Worm (Caenorhabditis elegans) whole organism, young adult: ENCODE measurements around the gene bgnt-1.1.

Source experiments
- F33H1.4 ChIP-seq: fragments of 200-800 bp; sonication (Bioruptor generic); IDR thresholded peaks from 2 replicates; pipeline ENCODE4 v1.3.6; 2022; ENCODE audit warnings: missing genetic modification reagents, missing genetic modification characterization, missing compliant biosample characterization
- F37B4.10 ChIP-seq: fragments of 200-800 bp; sonication (Bioruptor generic); IDR thresholded peaks from 2 replicates; pipeline ENCODE4 v1.3.6; 2022; ENCODE audit warnings: missing genetic modification characterization, missing compliant biosample characterization
- F57C9.4 ChIP-seq: sonication (generic microtip); optimal IDR thresholded peaks from 2 replicates; lab custom pipeline; 2017; ENCODE audit warnings: mild to moderate bottlenecking, missing genetic modification characterization, missing compliant biosample characterization
- T07F8.4 ChIP-seq: sonication (generic microtip); optimal IDR thresholded peaks from 2 replicates; lab custom pipeline; 2016; ENCODE audit warnings: mild to moderate bottlenecking, missing genetic modification characterization, moderate library complexity, missing compliant biosample characterization
- Y67H2A.10 ChIP-seq: fragments of 200-800 bp; sonication (Bioruptor generic); conservative IDR thresholded peaks from 2 replicates; pipeline ENCODE4 v1.3.6; 2022; ENCODE audit warnings: missing genetic modification reagents, missing genetic modification characterization, missing compliant biosample characterization
- Y79H2A.3 ChIP-seq: fragments of 200-800 bp; sonication (Bioruptor generic); conservative IDR thresholded peaks from 2 replicates; pipeline ENCODE4 v1.3.6; 2022; ENCODE audit warnings: missing genetic modification reagents, missing genetic modification characterization, missing compliant biosample characterization
- akir-1 ChIP-seq: fragments of 200-800 bp; sonication (Bioruptor generic); optimal IDR thresholded peaks from 2 replicates; lab custom pipeline; 2018; ENCODE audit warnings: mild to moderate bottlenecking, missing genetic modification characterization, moderate library complexity, missing compliant biosample characterization
- aptf-3 ChIP-seq: fragments of 200-800 bp; sonication (Bioruptor generic); IDR thresholded peaks from 2 replicates; pipeline ENCODE4 v1.3.6; 2022; ENCODE audit warnings: missing genetic modification characterization, missing compliant biosample characterization
- attf-3 ChIP-seq: fragments of 200-800 bp; sonication (Bioruptor generic); conservative IDR thresholded peaks from 2 replicates; pipeline ENCODE4 v1.3.6; 2022; ENCODE audit warnings: missing genetic modification reagents, missing genetic modification characterization, missing compliant biosample characterization
- attf-5 ChIP-seq: fragments of 200-800 bp; sonication (Bioruptor generic); optimal IDR thresholded peaks from 2 replicates; lab custom pipeline; 2018; ENCODE audit warnings: mild to moderate bottlenecking, missing genetic modification characterization, missing compliant biosample characterization
- bed-1 ChIP-seq: fragments of 200-800 bp; sonication (Bioruptor generic); IDR thresholded peaks from 2 replicates; pipeline ENCODE4 v1.3.6; 2022; ENCODE audit warnings: missing genetic modification reagents, missing genetic modification characterization, missing compliant biosample characterization
- ccch-3 ChIP-seq: fragments of 200-800 bp; sonication (Bioruptor generic); optimal IDR thresholded peaks from 2 replicates; lab custom pipeline; 2018; ENCODE audit warnings: mild to moderate bottlenecking, missing genetic modification characterization, missing compliant biosample characterization
- cebp-2 ChIP-seq: fragments of 200-800 bp; sonication (Bioruptor generic); IDR thresholded peaks from 2 replicates; pipeline ENCODE4 v1.3.6; 2022; ENCODE audit warnings: missing genetic modification characterization, missing compliant biosample characterization
- ceh-100 ChIP-seq: fragments of 200-800 bp; sonication (Bioruptor generic); IDR thresholded peaks from 2 replicates; pipeline ENCODE4 v1.3.6; 2022; ENCODE audit warnings: missing genetic modification reagents, missing genetic modification characterization, missing compliant biosample characterization
- ceh-27 ChIP-seq: fragments of 200-800 bp; sonication (Bioruptor generic); optimal IDR thresholded peaks from 2 replicates; lab custom pipeline; 2018; ENCODE audit warnings: mild to moderate bottlenecking, missing genetic modification characterization, moderate library complexity, missing compliant biosample characterization
- chd-7 ChIP-seq: sonication (generic microtip); optimal IDR thresholded peaks from 2 replicates; lab custom pipeline; 2016; ENCODE audit warnings: mild to moderate bottlenecking, missing genetic modification characterization, moderate library complexity, missing compliant biosample characterization
- die-1 ChIP-seq: sonication (generic microtip); optimal IDR thresholded peaks from 2 replicates; lab custom pipeline; 2016; ENCODE audit warnings: missing genotype, mild to moderate bottlenecking, missing genetic modification characterization, missing compliant biosample characterization
- gei-17 ChIP-seq: fragments of 200-800 bp; sonication (Bioruptor generic); optimal IDR thresholded peaks from 2 replicates; lab custom pipeline; 2018; ENCODE audit warnings: mild to moderate bottlenecking, missing genetic modification characterization, missing compliant biosample characterization
- lin-26 ChIP-seq: fragments of 200-800 bp; sonication (Bioruptor generic); IDR thresholded peaks from 2 replicates; pipeline ENCODE4 v1.3.6; 2022; ENCODE audit warnings: missing genetic modification reagents, missing genetic modification characterization, missing compliant biosample characterization
- lsl-1 ChIP-seq: fragments of 200-800 bp; sonication (Bioruptor generic); optimal IDR thresholded peaks from 2 replicates; lab custom pipeline; 2018; ENCODE audit warnings: mild to moderate bottlenecking, missing genetic modification characterization, moderate library complexity, missing compliant biosample characterization
- lsy-27 ChIP-seq: sonication (generic microtip); optimal IDR thresholded peaks from 2 replicates; lab custom pipeline; 2017; ENCODE audit warnings: missing genetic modification characterization, mild to moderate bottlenecking, missing compliant biosample characterization, antibody characterized with exemption, missing genotype, borderline replicate concordance; ENCODE audit not compliant: insufficient read depth
- madf-10 ChIP-seq: sonication (generic microtip); optimal IDR thresholded peaks from 2 replicates; lab custom pipeline; 2016; ENCODE audit warnings: mild to moderate bottlenecking, missing genetic modification characterization, missing compliant biosample characterization
- mel-28 ChIP-seq: sonication (generic microtip); optimal IDR thresholded peaks from 2 replicates; lab custom pipeline; 2016; ENCODE audit warnings: borderline replicate concordance, mild to moderate bottlenecking, missing genetic modification characterization, missing compliant biosample characterization
- nhr-80 ChIP-seq: sonication (generic microtip); optimal IDR thresholded peaks from 2 replicates; lab custom pipeline; 2016; ENCODE audit warnings: missing genetic modification characterization, missing compliant biosample characterization
- pbrm-1 ChIP-seq: fragments of 200-800 bp; sonication (Bioruptor generic); IDR thresholded peaks from 2 replicates; pipeline ENCODE4 v1.3.6; 2022; ENCODE audit warnings: missing genetic modification reagents, missing genetic modification characterization, missing compliant biosample characterization
- snpc-1.3 ChIP-seq: sonication (generic microtip); optimal IDR thresholded peaks from 2 replicates; lab custom pipeline; 2017; ENCODE audit warnings: missing genetic modification characterization, mild to moderate bottlenecking, missing compliant biosample characterization, antibody characterized with exemption, moderate library complexity, missing genotype, missing genetic modification reagents; ENCODE audit not compliant: insufficient read depth
- snpc-4 ChIP-seq, 5 experiments: fragments of 150-350 bp in 1 of 5; sonication (generic microtip) in 4 of 5; optimal IDR thresholded peaks; 2 replicates each; lab custom pipeline; 2014 to 2018; ENCODE audit warnings: missing genetic modification characterization in 5 of 5, missing biosample characterization in 3 of 5, antibody characterized with exemption in 2 of 5, mild to moderate bottlenecking in 2 of 5, missing compliant biosample characterization in 2 of 5, missing genotype in 2 of 5, moderate library complexity in 2 of 5, missing genetic modification reagents in 1 of 5
- sptf-2 ChIP-seq: fragments of 200-800 bp; sonication (Bioruptor generic); optimal IDR thresholded peaks from 2 replicates; lab custom pipeline; 2018; ENCODE audit warnings: mild to moderate bottlenecking, missing genetic modification characterization, missing compliant biosample characterization
- tbp1 ChIP-seq: fragments of 200-800 bp; sonication (Bioruptor generic); optimal IDR thresholded peaks from 2 replicates; lab custom pipeline; 2018; ENCODE audit warnings: mild to moderate bottlenecking, missing genetic modification characterization, missing compliant biosample characterization
- unc-130 ChIP-seq: sonication (generic microtip); optimal IDR thresholded peaks from 2 replicates; lab custom pipeline; 2016; ENCODE audit warnings: missing genetic modification reagents, missing genetic modification characterization, missing compliant biosample characterization

bgnt-1.1 gene

DNA sequence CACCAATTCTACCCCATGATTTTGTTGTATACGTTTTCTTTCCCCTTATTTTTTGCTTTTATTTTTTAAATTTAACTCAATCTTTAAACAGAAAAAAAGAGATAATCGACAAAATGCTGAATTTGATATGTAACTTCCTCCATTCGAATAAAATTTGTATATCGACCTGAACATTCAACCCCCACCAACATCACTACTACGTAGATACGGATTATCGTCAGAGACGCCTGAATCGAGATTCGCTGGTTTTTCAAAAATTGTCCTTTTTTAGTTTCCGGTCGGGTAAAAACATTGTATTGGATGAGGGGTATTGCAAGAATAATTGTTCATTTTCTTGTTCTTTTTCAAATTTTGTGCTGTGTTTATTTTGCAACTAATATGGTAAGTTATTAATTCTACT is at the start of gene bgnt-1.1:
TSS of gene bgnt-1.1 (plus strand) at position 301 of the 400 bp plus-strand sequence.
- TF ChIP-seq aptf-3 (GFP tag; lab: Robert Waterston, UW) (no peak), F37B4.10 (GFP tag; lab: Robert Waterston, UW) (no peak), pbrm-1 (GFP tag; lab: Robert Waterston, UW) (no peak), unc-130 (GFP tag; lab: Kevin White, UChicago) (no peak), lsy-27 (tag; lab: Kevin White, UChicago) (no peak), F57C9.4 (tag; lab: Kevin White, UChicago) (no peak), tbp1 (GFP tag; lab: Kevin White, UChicago) (no peak)

DNA sequence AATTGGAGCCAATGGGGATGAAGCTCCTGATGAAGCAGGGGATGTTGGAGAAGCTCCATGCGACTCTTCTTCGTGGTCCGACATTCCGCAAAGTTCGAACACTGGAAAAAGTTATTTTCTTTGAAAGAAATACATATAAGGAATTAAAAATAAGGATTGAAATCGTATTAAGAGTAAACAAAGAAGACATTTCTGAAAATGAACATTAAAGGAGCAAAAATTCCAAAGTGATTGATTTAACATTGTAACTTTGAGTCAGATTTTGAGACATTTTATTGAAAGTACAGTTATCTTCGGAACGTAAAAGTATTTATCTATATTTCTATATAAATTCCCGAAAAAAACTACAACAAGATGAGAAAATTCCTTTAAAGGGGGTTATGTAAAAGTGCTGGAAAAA is 48.0 kb upstream of the bgnt-1.1 start, which contains the start of gene F13B12.1:
TSS of gene F13B12.1 (minus strand) at position 101 of the 400 bp plus-strand sequence.
- TF ChIP-seq akir-1 (GFP tag; lab: Kevin White, UChicago) (no peak), T07F8.4 (tag; lab: Kevin White, UChicago) (no peak), ceh-27 (GFP tag; lab: Kevin White, UChicago) (no peak), F37B4.10 (GFP tag; lab: Robert Waterston, UW) (no peak)

DNA sequence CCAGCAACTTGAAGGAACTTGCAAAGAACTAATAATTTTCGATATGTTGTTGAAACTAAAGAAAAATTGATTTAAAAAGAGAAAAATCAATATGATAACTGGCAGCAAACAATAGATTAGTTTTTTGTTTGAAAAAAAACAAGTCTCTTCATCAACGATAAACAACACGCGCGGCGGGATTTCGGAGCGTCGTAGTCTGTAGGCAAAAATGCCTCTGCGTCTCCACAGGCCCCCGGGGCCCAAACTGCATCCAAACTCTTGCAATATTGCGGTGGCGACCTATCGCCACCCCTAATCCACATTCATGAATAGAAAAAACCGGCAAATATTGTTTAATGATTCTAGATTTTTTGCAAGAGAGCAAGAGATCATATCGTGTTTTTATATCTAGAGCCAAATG is 47.4 kb upstream of the bgnt-1.1 start:
- TF ChIP-seq ceh-100 (GFP tag; lab: Robert Waterston, UW): no peak
- TF ChIP-seq unc-130 (GFP tag; lab: Kevin White, UChicago): no peak
- TF ChIP-seq nhr-80 (tag; lab: Kevin White, UChicago): peak; percentile 16
- peak; percentile 9 for TF ChIP-seq attf-5
- peak; percentile 98 for TF ChIP-seq attf-3 (GFP tag; lab: Robert Waterston, UW)
- no peak for TF ChIP-seq snpc-4 (GFP tag; optimal IDR thresholded peaks at IDR 0.05; lab: Kevin White, UChicago)
- TF ChIP-seq snpc-4 (tag; optimal IDR thresholded peaks at IDR 0.05; lab: Kevin White, UChicago): peak in 1 of 4 experiments; percentile 51
- peak; percentile 7 for TF ChIP-seq snpc-1.3 (tag; lab: Kevin White, UChicago)
- peak; percentile 90 for TF ChIP-seq lsl-1 (GFP tag; lab: Kevin White, UChicago)

DNA sequence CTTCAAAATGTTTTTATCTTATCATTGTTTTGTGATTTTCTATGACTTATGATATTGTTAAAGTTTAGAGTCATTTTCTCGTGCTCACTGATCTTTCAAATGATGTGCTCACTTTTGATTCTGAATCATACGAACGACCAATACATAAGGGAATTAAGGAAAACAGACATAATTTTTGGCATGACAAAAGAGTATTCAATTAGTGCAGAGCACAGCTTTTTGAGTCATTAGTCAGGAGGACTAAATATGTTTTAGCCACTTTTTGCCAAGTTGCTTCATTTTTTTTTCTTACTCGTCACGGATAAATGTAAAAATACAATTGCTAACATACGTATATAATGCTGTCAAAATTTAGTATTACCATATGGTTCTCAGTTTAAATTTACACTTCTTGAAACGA is 43.4 kb upstream of the bgnt-1.1 start, which contains the start of gene F13B12.2:
TSS of gene F13B12.2 (minus strand) at position 2 of the 400 bp plus-strand sequence.
- TF ChIP-seq nhr-80 (tag; lab: Kevin White, UChicago) (peak; percentile 27), cebp-2 (GFP tag; lab: Robert Waterston, UW) (no peak), Y79H2A.3 (GFP tag; lab: Robert Waterston, UW) (no peak), sptf-2 (no peak), lsl-1 (GFP tag; lab: Kevin White, UChicago) (no peak)

DNA sequence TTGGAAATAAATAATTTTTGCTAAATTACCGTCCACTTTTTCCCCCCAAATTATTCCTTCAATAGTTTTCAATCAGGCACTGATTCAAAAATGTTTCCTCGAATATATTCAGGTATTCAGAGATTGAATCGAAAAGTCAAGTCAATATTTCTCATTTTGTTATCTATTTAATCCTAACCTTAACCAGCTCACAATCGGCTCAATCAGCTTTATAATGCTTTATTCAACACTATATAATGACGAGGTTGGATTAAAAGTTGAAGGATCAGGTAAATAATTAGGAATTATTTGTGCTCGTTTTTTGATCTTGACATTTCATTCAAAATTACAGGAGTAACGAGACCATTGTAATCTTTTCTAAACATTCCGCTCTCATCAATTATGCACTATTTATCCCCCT is 42.1 kb upstream of the bgnt-1.1 start:
- no peak for TF ChIP-seq nhr-80 (tag; lab: Kevin White, UChicago)
- no peak for TF ChIP-seq bed-1
- no peak for TF ChIP-seq gei-17 (GFP tag; lab: Kevin White, UChicago)
- no peak for TF ChIP-seq ceh-27 (GFP tag; lab: Kevin White, UChicago)
- TF ChIP-seq Y67H2A.10 (GFP tag; lab: Robert Waterston, UW): no peak
- TF ChIP-seq lin-26 (GFP tag; lab: Robert Waterston, UW): no peak
- TF ChIP-seq chd-7: no peak

DNA sequence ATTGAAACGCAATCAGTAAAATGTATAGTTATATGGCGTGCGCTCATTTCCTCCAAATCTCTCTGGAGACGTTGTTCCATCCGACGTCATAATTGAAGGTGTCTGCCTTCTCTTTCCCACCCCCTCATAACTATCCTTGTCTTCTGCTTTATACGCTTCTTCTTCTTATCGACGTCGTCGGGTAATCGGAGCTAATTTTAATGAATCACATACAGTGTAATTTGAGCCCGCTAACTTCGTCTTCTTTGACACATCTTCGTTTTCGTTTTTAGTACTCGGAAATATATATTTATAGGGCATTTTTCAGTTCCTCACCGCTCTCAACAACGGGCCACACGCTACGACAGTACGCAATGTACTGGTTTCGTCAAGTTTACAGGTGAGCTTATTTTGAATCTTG is 36.2 kb upstream of the bgnt-1.1 start, which contains the start of gene ins-1:
TSS of gene ins-1 (plus strand) at position 301 of the 400 bp plus-strand sequence.
- no peak for TF ChIP-seq pbrm-1 (GFP tag; lab: Robert Waterston, UW)
- no peak for TF ChIP-seq mel-28 (tag; lab: Kevin White, UChicago)
- TF ChIP-seq die-1 (tag; lab: Kevin White, UChicago): no peak
- TF ChIP-seq madf-10: no peak
- TF ChIP-seq ccch-3 (GFP tag; lab: Kevin White, UChicago): no peak
- no peak for TF ChIP-seq F33H1.4
